Worm (Caenorhabditis elegans) whole organism, late embryonic: ENCODE results near the gene mec-7.

Experiments used
- C08G9.2 ChIP-seq: sonication (generic microtip); optimal IDR thresholded peaks from 2 replicates; lab custom pipeline; 2016; ENCODE audit warnings: mild to moderate bottlenecking, missing genetic modification characterization, moderate library complexity, missing compliant biosample characterization
- C38D4.7 ChIP-seq: fragments of 200-800 bp; sonication (Bioruptor generic); optimal IDR thresholded peaks from 2 replicates; lab custom pipeline; 2018; ENCODE audit warnings: mild to moderate bottlenecking, missing genetic modification characterization, moderate library complexity, missing compliant biosample characterization
- F13H6.1 ChIP-seq: sonication (generic microtip); optimal IDR thresholded peaks from 2 replicates; lab custom pipeline; 2016; ENCODE audit warnings: missing genetic modification characterization, missing compliant biosample characterization
- K02D7.2 ChIP-seq: sonication (generic microtip); optimal IDR thresholded peaks from 2 replicates; lab custom pipeline; 2017; ENCODE audit warnings: mild to moderate bottlenecking, missing genetic modification characterization, missing compliant biosample characterization
- T23F11.4 ChIP-seq: fragments of 200-800 bp; sonication (Bioruptor generic); optimal IDR thresholded peaks from 2 replicates; lab custom pipeline; 2018; ENCODE audit warnings: mild to moderate bottlenecking, missing genetic modification characterization, missing compliant biosample characterization
- Y22D7AL.16 ChIP-seq: sonication (generic microtip); optimal IDR thresholded peaks from 2 replicates; lab custom pipeline; 2016; ENCODE audit warnings: missing genetic modification characterization, missing compliant biosample characterization
- ceh-18 ChIP-seq: sonication (generic microtip); optimal IDR thresholded peaks from 2 replicates; lab custom pipeline; 2016; ENCODE audit warnings: missing genetic modification characterization, missing compliant biosample characterization
- ceh-22 ChIP-seq: sonication (generic microtip); optimal IDR thresholded peaks from 2 replicates; lab custom pipeline; 2017; ENCODE audit warnings: missing biosample characterization, missing genetic modification characterization
- ceh-24 ChIP-seq: sonication (generic microtip); optimal IDR thresholded peaks from 2 replicates; lab custom pipeline; 2016; ENCODE audit warnings: mild to moderate bottlenecking, missing genetic modification characterization, missing compliant biosample characterization
- ceh-30 ChIP-seq: fragments of 150-350 bp; optimal IDR thresholded peaks from 2 replicates; lab custom pipeline; 2014; ENCODE audit warnings: missing biosample characterization, missing genetic modification characterization
- ceh-31 ChIP-seq: sonication (generic microtip); optimal IDR thresholded peaks from 2 replicates; lab custom pipeline; 2016; ENCODE audit warnings: missing genetic modification characterization, missing compliant biosample characterization
- ceh-34 ChIP-seq: sonication (generic microtip); optimal IDR thresholded peaks from 2 replicates; lab custom pipeline; 2016; ENCODE audit warnings: mild to moderate bottlenecking, missing genetic modification characterization, missing compliant biosample characterization
- ceh-45 ChIP-seq: fragments of 200-800 bp; sonication (Bioruptor generic); IDR thresholded peaks from 2 replicates; pipeline ENCODE4 v1.3.6; 2022; ENCODE audit warnings: missing genetic modification reagents, missing genetic modification characterization, missing compliant biosample characterization
- ceh-48 ChIP-seq: sonication (generic microtip); optimal IDR thresholded peaks from 2 replicates; lab custom pipeline; 2016; ENCODE audit warnings: missing genetic modification characterization, inconsistent platforms, missing compliant biosample characterization
- ceh-6 ChIP-seq: fragments of 200-800 bp; sonication (Bioruptor generic); optimal IDR thresholded peaks from 2 replicates; lab custom pipeline; 2018; ENCODE audit warnings: mild to moderate bottlenecking, missing genetic modification characterization, missing compliant biosample characterization
- ceh-9 ChIP-seq: sonication (generic microtip); optimal IDR thresholded peaks from 2 replicates; lab custom pipeline; 2016; ENCODE audit warnings: mild to moderate bottlenecking, missing genetic modification characterization, inconsistent platforms, missing compliant biosample characterization
- che-1 ChIP-seq: sonication (generic microtip); optimal IDR thresholded peaks from 2 replicates; lab custom pipeline; 2016; ENCODE audit warnings: mild to moderate bottlenecking, missing genetic modification characterization, missing compliant biosample characterization
- dmd-4 ChIP-seq: sonication (generic microtip); optimal IDR thresholded peaks from 2 replicates; lab custom pipeline; 2016; ENCODE audit warnings: borderline replicate concordance, missing genetic modification characterization, missing compliant biosample characterization
- dve-1 ChIP-seq: sonication (generic microtip); optimal IDR thresholded peaks from 2 replicates; lab custom pipeline; 2017; ENCODE audit warnings: antibody characterized with exemption, mild to moderate bottlenecking, missing genetic modification characterization, missing compliant biosample characterization
- elt-2 ChIP-seq: sonication (generic microtip); optimal IDR thresholded peaks from 2 replicates; lab custom pipeline; 2016; ENCODE audit warnings: missing genetic modification reagents, missing genetic modification characterization, missing compliant biosample characterization
- elt-4 ChIP-seq: sonication (generic microtip); optimal IDR thresholded peaks from 2 replicates; lab custom pipeline; 2016; ENCODE audit warnings: missing genetic modification characterization, missing compliant biosample characterization
- ets-4 ChIP-seq: sonication (generic microtip); optimal IDR thresholded peaks from 2 replicates; lab custom pipeline; 2016; ENCODE audit warnings: missing genetic modification characterization, missing compliant biosample characterization
- eyg-1 ChIP-seq: sonication (generic microtip); optimal IDR thresholded peaks from 2 replicates; lab custom pipeline; 2016; ENCODE audit warnings: missing genotype, missing genetic modification characterization, missing compliant biosample characterization
- fkh-10 ChIP-seq: fragments of 150-350 bp; optimal IDR thresholded peaks from 2 replicates; lab custom pipeline; 2014; ENCODE audit warnings: missing biosample characterization, missing genetic modification reagents, missing genetic modification characterization
- fkh-6 ChIP-seq: sonication (generic microtip); optimal IDR thresholded peaks from 2 replicates; lab custom pipeline; 2016; ENCODE audit warnings: missing genetic modification characterization, missing compliant biosample characterization
- gmeb-2 ChIP-seq: sonication (generic microtip); optimal IDR thresholded peaks from 2 replicates; lab custom pipeline; 2016; ENCODE audit warnings: missing genetic modification characterization, inconsistent platforms, missing compliant biosample characterization
- hlh-15 ChIP-seq: sonication (generic microtip); optimal IDR thresholded peaks from 2 replicates; lab custom pipeline; 2016; ENCODE audit warnings: missing genetic modification characterization, missing compliant biosample characterization
- hlh-6 ChIP-seq: sonication (generic microtip); optimal IDR thresholded peaks from 2 replicates; lab custom pipeline; 2016; ENCODE audit warnings: missing genotype, missing genetic modification characterization, missing compliant biosample characterization
- hlh-8 ChIP-seq: sonication (generic microtip); optimal IDR thresholded peaks from 2 replicates; lab custom pipeline; 2016; ENCODE audit warnings: missing genotype, missing genetic modification characterization, missing compliant biosample characterization
- lin-11 ChIP-seq: fragments of 200-800 bp; sonication (Bioruptor generic); optimal IDR thresholded peaks from 2 replicates; lab custom pipeline; 2018; ENCODE audit warnings: mild to moderate bottlenecking, missing genetic modification characterization, missing compliant biosample characterization
- mec-3 ChIP-seq: sonication (generic microtip); optimal IDR thresholded peaks from 2 replicates; lab custom pipeline; 2016; ENCODE audit warnings: borderline replicate concordance, missing genetic modification characterization, missing compliant biosample characterization
- nhr-232 ChIP-seq: sonication (generic microtip); optimal IDR thresholded peaks from 2 replicates; lab custom pipeline; 2016; ENCODE audit warnings: missing genetic modification characterization, missing compliant biosample characterization
- pag-3 ChIP-seq: sonication (generic microtip); optimal IDR thresholded peaks from 2 replicates; lab custom pipeline; 2016; ENCODE audit warnings: missing compliant biosample characterization, missing genetic modification characterization, borderline replicate concordance
- pat-9 ChIP-seq: fragments of 200-800 bp; sonication (Bioruptor generic); optimal IDR thresholded peaks from 2 replicates; lab custom pipeline; 2018; ENCODE audit warnings: mild to moderate bottlenecking, missing genetic modification characterization, moderate library complexity, missing compliant biosample characterization
- pha-2 ChIP-seq: sonication (generic microtip); optimal IDR thresholded peaks from 2 replicates; lab custom pipeline; 2017; ENCODE audit warnings: mild to moderate bottlenecking, missing genetic modification characterization, missing compliant biosample characterization
- pha-4 ChIP-seq: fragments of 150-350 bp; optimal IDR thresholded peaks from 2 replicates; lab custom pipeline; 2018; ENCODE audit warnings: missing biosample characterization, missing genetic modification reagents, missing genetic modification characterization
- pros-1 ChIP-seq: fragments of 150-350 bp; optimal IDR thresholded peaks from 2 replicates; lab custom pipeline; 2014; ENCODE audit warnings: missing biosample characterization, missing genetic modification reagents, missing genetic modification characterization
- rnt-1 ChIP-seq: sonication (generic microtip); optimal IDR thresholded peaks from 2 replicates; lab custom pipeline; 2016; ENCODE audit warnings: missing genetic modification characterization, missing compliant biosample characterization
- sdc-2 ChIP-seq: sonication (generic microtip); optimal IDR thresholded peaks from 2 replicates; lab custom pipeline; 2016; ENCODE audit warnings: missing genotype, missing genetic modification characterization, missing compliant biosample characterization
- sox-2 ChIP-seq: fragments of 200-800 bp; sonication (Bioruptor generic); IDR thresholded peaks from 2 replicates; pipeline ENCODE4 v1.3.6; 2022; ENCODE audit warnings: missing genetic modification reagents, missing genetic modification characterization, missing compliant biosample characterization
- sox-4 ChIP-seq: sonication (generic microtip); optimal IDR thresholded peaks from 2 replicates; lab custom pipeline; 2017; ENCODE audit warnings: mild to moderate bottlenecking, missing genetic modification characterization, inconsistent platforms, missing compliant biosample characterization
- tbx-2 ChIP-seq: sonication (generic microtip); optimal IDR thresholded peaks from 2 replicates; lab custom pipeline; 2016; ENCODE audit warnings: missing genetic modification characterization, missing compliant biosample characterization
- ttx-3 ChIP-seq: sonication (generic microtip); optimal IDR thresholded peaks from 2 replicates; lab custom pipeline; 2016; ENCODE audit warnings: missing genetic modification reagents, missing genetic modification characterization, missing compliant biosample characterization
- unc-3 ChIP-seq, 2 experiments: fragments of 200-800 bp in 1 of 2; sonication (Bioruptor generic) in 1 of 2; sonication (generic microtip) in 1 of 2; conservative IDR thresholded peaks in 1 of 2; optimal IDR thresholded peaks in 1 of 2; 2 replicates each; pipeline versions ENCODE4 v1.3.6 to Lab custom; 2016 to 2022; ENCODE audit warnings: missing compliant biosample characterization in 2 of 2, missing genetic modification characterization in 2 of 2, missing genetic modification reagents in 1 of 2
- zip-5 ChIP-seq: sonication (generic microtip); optimal IDR thresholded peaks from 2 replicates; lab custom pipeline; 2016; ENCODE audit warnings: missing genetic modification characterization, missing compliant biosample characterization
- ztf-16 ChIP-seq: sonication (generic microtip); optimal IDR thresholded peaks from 2 replicates; lab custom pipeline; 2017; ENCODE audit warnings: missing genetic modification characterization, missing compliant biosample characterization

The mec-7 gene

DNA sequence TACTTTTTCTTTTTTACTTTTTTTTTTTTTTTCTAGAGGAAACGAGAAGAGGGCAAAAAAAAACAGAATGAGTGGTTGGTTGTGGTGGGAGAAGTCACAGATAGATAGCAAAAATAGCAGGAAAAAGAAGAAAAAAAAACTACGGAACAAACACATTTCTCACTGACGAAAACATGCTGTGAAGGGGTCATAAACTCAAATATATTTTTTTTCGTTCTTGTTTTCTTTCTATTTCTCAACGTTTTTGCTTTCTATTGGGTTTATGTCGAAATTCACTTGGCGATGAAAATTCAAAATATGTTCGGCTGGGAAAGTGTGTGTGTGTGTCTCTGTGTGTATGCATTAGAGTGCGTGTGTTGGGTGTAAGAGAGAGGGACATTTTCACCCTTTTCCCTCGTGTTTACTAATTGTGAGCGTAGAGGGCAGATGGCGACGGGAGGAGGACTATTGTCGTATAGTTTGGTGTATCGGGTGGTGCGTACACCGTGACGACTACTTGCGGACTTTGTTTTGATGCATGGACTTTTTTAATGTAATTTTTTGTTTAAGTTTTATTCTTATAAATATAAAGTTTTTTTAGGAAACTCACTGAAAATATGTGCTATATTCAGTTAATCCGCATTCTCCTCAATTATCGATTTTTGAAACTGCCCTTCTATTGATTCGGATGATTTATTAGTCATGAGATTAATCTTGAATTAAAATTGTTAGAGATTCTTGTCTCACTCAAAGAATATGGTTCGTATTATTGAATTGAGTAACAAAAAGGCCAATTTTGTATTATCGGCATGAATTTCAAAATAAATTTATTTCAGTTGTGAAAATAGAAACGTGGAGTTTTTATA, 33.1 kb upstream of the mec-7 start (continued):
- TF ChIP-seq ceh-6 (GFP tag; lab: Kevin White, UChicago), result no peak
- no peak for TF ChIP-seq K02D7.2 (tag; lab: Kevin White, UChicago)
- TF ChIP-seq T23F11.4 (GFP tag; lab: Kevin White, UChicago), result no peak
- TF ChIP-seq tbx-2 (tag; lab: Kevin White, UChicago), result peak; percentile 73
- peak; percentile 5 for TF ChIP-seq pat-9
- peak; percentile 20 for TF ChIP-seq elt-2 (tag; lab: Kevin White, UChicago)
- no peak for TF ChIP-seq C38D4.7 (GFP tag; lab: Kevin White, UChicago)
- peak; percentile 26 for TF ChIP-seq ceh-18
- TF ChIP-seq Y22D7AL.16 (tag; lab: Kevin White, UChicago), result no peak
- TF ChIP-seq F13H6.1, result no peak
- no peak for TF ChIP-seq ttx-3 (tag; lab: Kevin White, UChicago)
- TF ChIP-seq lin-11, result no peak
- TF ChIP-seq mec-3 (tag; lab: Kevin White, UChicago), result no peak
- no peak for TF ChIP-seq ceh-24
- TF ChIP-seq rnt-1, result peak; percentile 30
- TF ChIP-seq pag-3 (tag; lab: Kevin White, UChicago), result no peak
- no peak for TF ChIP-seq ceh-45 (GFP tag; lab: Robert Waterston, UW)
- no peak for TF ChIP-seq ceh-22 (tag; lab: Kevin White, UChicago)
- no peak for TF ChIP-seq pha-2
- peak; percentile 41 for TF ChIP-seq pros-1
- no peak for TF ChIP-seq hlh-15 (tag; lab: Kevin White, UChicago)
- TF ChIP-seq sox-4, result no peak
- no peak for TF ChIP-seq ets-4 (tag; lab: Kevin White, UChicago)
- peak; percentile 2 for TF ChIP-seq fkh-6
- TF ChIP-seq dve-1 (tag; lab: Kevin White, UChicago), result no peak
- no peak for TF ChIP-seq sox-2 (GFP tag; lab: Robert Waterston, UW)
- TF ChIP-seq ceh-34, result no peak
- TF ChIP-seq ceh-48 (tag; lab: Kevin White, UChicago), result no peak
- no peak for TF ChIP-seq ceh-9
- TF ChIP-seq che-1 (tag; lab: Kevin White, UChicago), result no peak
- no peak for TF ChIP-seq gmeb-2
- peak; percentile 23 for TF ChIP-seq hlh-8 (tag; lab: Kevin White, UChicago)
- TF ChIP-seq eyg-1 (tag; lab: Kevin White, UChicago), result no peak
- TF ChIP-seq sdc-2, result peak; percentile 5
- no peak for TF ChIP-seq C08G9.2 (tag; lab: Kevin White, UChicago)
- no peak for TF ChIP-seq zip-5
- TF ChIP-seq pha-4, result no peak
- TF ChIP-seq nhr-232, result no peak
- peak; percentile 64 for TF ChIP-seq ceh-31 (tag; lab: Kevin White, UChicago)
- no peak for TF ChIP-seq ztf-16 (tag; lab: Kevin White, UChicago)
- peak; percentile 64 for TF ChIP-seq ceh-30 (tag; lab: Kevin White, UChicago)
- TF ChIP-seq unc-3 (GFP tag; conservative IDR thresholded peaks at IDR 0.05; lab: Robert Waterston, UW), result no peak
- no peak for TF ChIP-seq unc-3 (tag; optimal IDR thresholded peaks at IDR 0.05; lab: Kevin White, UChicago)

DNA sequence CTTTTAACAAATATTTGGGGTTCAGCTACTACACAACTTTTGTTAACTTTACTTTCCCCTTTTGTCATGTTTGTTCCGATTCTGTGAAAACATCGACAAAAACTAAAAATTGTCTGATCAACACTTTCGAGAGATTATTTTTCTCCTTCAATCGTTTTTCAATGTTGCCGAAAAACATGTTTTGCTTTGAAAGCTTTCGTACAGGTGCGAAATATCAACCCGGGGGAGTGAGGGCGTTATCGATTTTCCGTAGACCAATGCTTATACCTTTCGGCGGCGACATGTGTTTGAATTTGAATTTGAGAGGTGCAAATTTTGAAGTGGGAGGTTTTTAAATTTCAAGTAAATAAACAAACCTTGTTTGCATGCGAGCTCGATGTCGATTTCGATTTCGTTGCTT, 31.9 kb upstream of the mec-7 start:
- no peak for TF ChIP-seq F13H6.1
- TF ChIP-seq ztf-16 (tag; lab: Kevin White, UChicago), result no peak
- TF ChIP-seq elt-4 (tag; lab: Kevin White, UChicago), result no peak
- TF ChIP-seq dmd-4 (tag; lab: Kevin White, UChicago), result no peak
- TF ChIP-seq ceh-31 (tag; lab: Kevin White, UChicago), result no peak
- TF ChIP-seq C38D4.7 (GFP tag; lab: Kevin White, UChicago), result no peak
- no peak for TF ChIP-seq nhr-232
- no peak for TF ChIP-seq hlh-6 (tag; lab: Kevin White, UChicago)
- no peak for TF ChIP-seq fkh-6
- TF ChIP-seq che-1 (tag; lab: Kevin White, UChicago), result no peak
- no peak for TF ChIP-seq ets-4 (tag; lab: Kevin White, UChicago)
- no peak for TF ChIP-seq fkh-10 (GFP tag; lab: Kevin White, UChicago)
- no peak for TF ChIP-seq eyg-1 (tag; lab: Kevin White, UChicago)
- TF ChIP-seq gmeb-2, result no peak
- TF ChIP-seq dve-1 (tag; lab: Kevin White, UChicago), result no peak
- TF ChIP-seq, all 69 proteins: peak for 0
